Fruit fly (Drosophila melanogaster): Measurements from ENCODE around the gene CG1368.

Gene CG1368

DNA sequence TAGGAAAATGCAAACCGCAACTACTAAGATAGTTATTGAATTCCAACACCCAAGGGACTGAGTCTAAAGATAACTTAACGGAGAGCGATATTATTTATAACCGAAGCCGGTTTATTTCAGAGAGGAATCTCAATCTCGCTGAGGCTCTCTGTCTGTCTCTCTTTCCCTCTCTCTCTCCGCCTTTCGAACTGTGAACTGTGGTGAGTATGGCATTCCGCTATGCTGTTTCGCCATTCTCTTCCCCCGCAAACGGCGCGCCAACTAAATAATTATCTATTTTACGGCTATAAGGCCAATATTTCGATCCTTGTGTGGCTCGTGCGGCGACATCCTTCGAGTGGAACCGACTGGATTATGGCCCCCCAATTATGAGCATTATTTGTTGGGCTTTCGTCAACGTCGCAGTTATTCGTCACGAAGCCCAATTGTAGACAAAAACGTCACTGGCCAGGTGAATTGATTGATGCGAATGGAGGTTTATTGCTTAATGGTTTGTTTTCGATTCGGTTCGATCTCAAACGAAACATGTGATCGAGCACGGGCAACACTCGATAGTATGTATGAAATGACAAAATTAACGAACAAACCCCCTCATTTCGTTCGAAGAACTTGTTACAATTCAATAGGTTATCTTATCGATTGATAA, 37.7 kb downstream of the CG1368 start (continued):
- TF ChIP-seq CG34224 (GFP tag; IDR thresholded peaks at IDR 0.05; ENCODE audit: partially characterized antibody): peak; percentile 41; the same call in 1 of the 3 replicates
- peak; percentile 69 for TF ChIP-seq nom (GFP tag; optimal IDR thresholded peaks at IDR 0.05)
- peak; percentile 96 for TF ChIP-seq sd (tag; optimal IDR thresholded peaks at IDR 0.05)
- TF ChIP-seq yki (optimal IDR thresholded peaks at IDR 0.05): peak; percentile 83
- peak; percentile 57 for TF ChIP-seq Med (GFP tag)

DNA sequence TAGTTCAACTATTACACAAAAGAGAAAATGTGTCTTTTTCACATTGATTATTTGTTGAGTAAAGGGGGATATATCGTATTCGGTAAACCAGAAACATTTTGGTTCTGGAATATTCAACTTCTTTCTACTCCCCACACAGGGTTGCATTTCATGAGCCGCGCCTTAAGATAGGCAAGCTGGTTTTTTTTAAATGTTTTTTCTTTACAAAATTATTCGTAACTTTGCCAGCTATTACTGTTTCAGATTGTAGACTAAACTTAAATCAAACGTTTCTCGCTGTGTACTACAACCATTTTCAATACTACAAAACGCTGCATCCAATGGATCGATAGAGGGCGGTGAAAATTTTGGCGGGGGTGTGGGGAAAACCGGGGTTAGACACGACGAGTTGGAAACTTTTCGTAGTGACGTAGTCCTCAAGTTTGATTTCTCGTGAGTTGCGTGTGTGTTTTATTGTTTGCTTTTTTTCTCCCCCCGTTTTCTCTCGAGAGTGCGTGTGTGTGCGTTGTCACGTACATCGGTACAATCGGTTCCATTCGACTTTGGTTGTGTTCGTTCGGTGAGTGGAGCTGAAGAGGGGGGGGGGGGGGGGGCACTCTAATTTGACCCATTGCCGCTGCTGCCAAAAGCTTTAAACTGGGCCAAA, 39.1 kb downstream of the CG1368 start:
- TF ChIP-seq CG10959 (GFP tag; IDR thresholded peaks at IDR 0.05) (no peak), CG8944 (GFP tag; optimal IDR thresholded peaks at IDR 0.05) (no peak), CG4707 (GFP tag; optimal IDR thresholded peaks at IDR 0.05) (no peak), caup (GFP tag; optimal IDR thresholded peaks at IDR 0.05; ENCODE audit: severe bottlenecking) (no peak), CG12219 (GFP tag; optimal IDR thresholded peaks at IDR 0.05) (no peak), CG13894 (tag; optimal IDR thresholded peaks at IDR 0.05) (peak; percentile 49), pum (GFP tag; optimal IDR thresholded peaks at IDR 0.05) (peak; percentile 8), phol (tag; optimal IDR thresholded peaks at IDR 0.05) (peak; percentile 50), Sin3A (optimal IDR thresholded peaks at IDR 0.05) (no peak), CG1602 (GFP tag; optimal IDR thresholded peaks at IDR 0.05) (peak; percentile 10), Eip74EF (GFP tag; optimal IDR thresholded peaks at IDR 0.05) (peak in 1 of 2 experiments; percentile 27), CG17912 (GFP tag; optimal IDR thresholded peaks at IDR 0.05) (no peak), nerfin-2 (GFP tag; IDR thresholded peaks at IDR 0.05; ENCODE audit: partially characterized antibody) (no peak), Camta (GFP tag; optimal IDR thresholded peaks at IDR 0.05) (peak; percentile 28), MTF-1 (GFP tag; optimal IDR thresholded peaks at IDR 0.05; ENCODE audit: borderline replicate concordance) (no peak), CG10979 (tag; optimal IDR thresholded peaks at IDR 0.05) (peak; percentile 46), CG4328 (GFP tag; optimal IDR thresholded peaks at IDR 0.05) (no peak), crp (GFP tag; optimal IDR thresholded peaks at IDR 0.05) (no peak), cad (GFP tag; optimal IDR thresholded peaks at IDR 0.05) (no peak), odd (GFP tag; optimal IDR thresholded peaks at IDR 0.05) (no peak), CG12659 (GFP tag; optimal IDR thresholded peaks at IDR 0.05) (peak; percentile 31), CG8765 (GFP tag; IDR thresholded peaks at IDR 0.05) (no peak), insv (GFP tag; optimal IDR thresholded peaks at IDR 0.05) (no peak), CG9727 (GFP tag; optimal IDR thresholded peaks at IDR 0.05) (peak; percentile 4), exex (tag; optimal IDR thresholded peaks at IDR 0.05) (no peak), E2f2 (GFP tag; IDR thresholded peaks at IDR 0.05) (peak; percentile 29; the same call in 1 of the 2 replicates), sisA (GFP tag; IDR thresholded peaks at IDR 0.05) (no peak; the same call in 1 of the 2 replicates), scrt (GFP tag; optimal IDR thresholded peaks at IDR 0.05) (no peak), CG32772 (GFP tag; IDR thresholded peaks at IDR 0.05) (no peak), gfzf (GFP tag; optimal IDR thresholded peaks at IDR 0.05) (no peak), sug (tag; optimal IDR thresholded peaks at IDR 0.05) (peak; percentile 14), Dip3 (GFP tag; optimal IDR thresholded peaks at IDR 0.05) (no peak), NK7.1 (GFP tag; optimal IDR thresholded peaks at IDR 0.05) (no peak), ab (GFP tag; optimal IDR thresholded peaks at IDR 0.05) (no peak), sc (optimal IDR thresholded peaks at IDR 0.05) (no peak), sc (GFP tag; optimal IDR thresholded peaks at IDR 0.05) (no peak), dati (GFP tag; IDR thresholded peaks at IDR 0.05) (no peak), knrl (GFP tag; IDR thresholded peaks at IDR 0.05; ENCODE audit: partially characterized antibody) (no peak), tio (GFP tag; optimal IDR thresholded peaks at IDR 0.05) (peak; percentile 32), Bteb2 (GFP tag; optimal IDR thresholded peaks at IDR 0.05) (no peak), CG32767 (GFP tag; IDR thresholded peaks at IDR 0.05) (0 out of 2 replicates have a peak, but pooled peaks have one; percentile 26), CG2199 (GFP tag; IDR thresholded peaks at IDR 0.05) (no peak)

Data from whole organism, embryonic.